Fruit fly (Drosophila melanogaster): ENCODE results near the gene CG32086.

Gene CG32086

DNA sequence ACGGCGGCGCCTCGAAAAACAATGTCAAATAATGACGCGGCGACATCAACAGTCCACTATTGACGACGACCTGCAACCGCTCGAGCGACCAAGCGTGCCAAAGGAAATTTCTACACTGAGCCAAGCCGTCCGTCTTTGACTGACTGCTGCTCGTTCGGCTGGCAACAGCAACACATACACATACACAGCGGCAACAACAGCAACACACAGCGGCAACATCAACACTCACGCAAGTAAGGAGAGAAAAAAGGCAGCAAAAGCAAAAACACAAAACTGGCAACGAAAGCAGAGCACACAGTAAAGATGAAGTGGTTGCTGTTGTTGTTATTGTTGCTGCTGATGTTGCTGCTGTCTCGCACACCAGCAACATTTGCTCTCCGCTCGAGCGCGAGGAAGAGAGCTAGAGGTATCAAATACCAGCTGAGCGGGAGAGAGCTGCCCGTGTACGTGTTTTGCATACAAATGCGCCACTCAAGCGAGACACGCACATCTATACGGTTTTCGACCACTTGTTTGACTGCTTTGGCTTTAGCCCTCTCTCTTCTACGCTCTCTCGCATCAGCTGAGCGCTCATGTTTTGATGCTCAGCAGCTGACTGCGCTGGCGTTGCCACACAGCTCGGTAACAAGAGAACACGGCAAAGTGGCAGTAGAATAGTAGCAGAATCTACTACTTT, 30.7 kb downstream of the CG32086 start (continued):
- TF ChIP-seq Jarid2 (GFP tag; optimal IDR thresholded peaks at IDR 0.05) = peak; percentile 96
- TF ChIP-seq CG2678 (tag; optimal IDR thresholded peaks at IDR 0.05) = peak; percentile 13
- TF ChIP-seq shn (GFP tag; optimal IDR thresholded peaks at IDR 0.05) = no peak
- no peak for TF ChIP-seq CG1603 (tag; optimal IDR thresholded peaks at IDR 0.05)
- TF ChIP-seq Vsx1 (GFP tag; optimal IDR thresholded peaks at IDR 0.05) = peak; percentile 34
- TF ChIP-seq scrt (GFP tag; optimal IDR thresholded peaks at IDR 0.05) = peak; percentile 97
- TF ChIP-seq Fer1 (GFP tag; optimal IDR thresholded peaks at IDR 0.05) = peak; percentile 64
- peak; percentile 52; the same call in 1 of the 2 replicates for TF ChIP-seq bbx (GFP tag; IDR thresholded peaks at IDR 0.05; ENCODE audit: partially characterized antibody)
- TF ChIP-seq YL-1 (GFP tag; optimal IDR thresholded peaks at IDR 0.05) = peak; percentile 21
- TF ChIP-seq inv (GFP tag; IDR thresholded peaks at IDR 0.05; ENCODE audit: partially characterized antibody) = peak; percentile 23; the same call in 1 of the 2 replicates
- TF ChIP-seq crol (GFP tag; IDR thresholded peaks at IDR 0.05) = peak; percentile 46
- no peak for TF ChIP-seq phol (tag; optimal IDR thresholded peaks at IDR 0.05)
- peak; percentile 96 for TF ChIP-seq yki (optimal IDR thresholded peaks at IDR 0.05)
- TF ChIP-seq Spps (tag; optimal IDR thresholded peaks at IDR 0.05) = peak; percentile 6
- no peak for TF ChIP-seq CG2120 (GFP tag; optimal IDR thresholded peaks at IDR 0.05)
- TF ChIP-seq CG17829 (tag; optimal IDR thresholded peaks at IDR 0.05) = peak; percentile 62
- peak; percentile 13 for TF ChIP-seq CG2875 (GFP tag; optimal IDR thresholded peaks at IDR 0.05)
- TF ChIP-seq Eip74EF (GFP tag; optimal IDR thresholded peaks at IDR 0.05) = peak in 1 of 2 experiments; percentile 67
- peak; percentile 14 for TF ChIP-seq trem (tag; optimal IDR thresholded peaks at IDR 0.05)
- TF ChIP-seq otp (GFP tag; IDR thresholded peaks at IDR 0.05) = peak; percentile 29; the same call in 1 of the 3 replicates
- TF ChIP-seq CG2199 (GFP tag; IDR thresholded peaks at IDR 0.05) = peak; percentile 74; the same call in 1 of the 3 replicates
- TF ChIP-seq pnt (GFP tag; optimal IDR thresholded peaks at IDR 0.05) = no peak
- no peak for TF ChIP-seq gt (GFP tag; IDR thresholded peaks at IDR 0.05)
- peak; percentile 43; the same call in 1 of the 2 replicates for TF ChIP-seq Bgb (GFP tag; IDR thresholded peaks at IDR 0.05; ENCODE audit: partially characterized antibody)
- no peak for TF ChIP-seq CG13123 (GFP tag; optimal IDR thresholded peaks at IDR 0.05)
- TF ChIP-seq Ada2b (GFP tag; IDR thresholded peaks at IDR 0.05) = no peak
- no peak for TF ChIP-seq pho (GFP tag; optimal IDR thresholded peaks at IDR 0.05)
- no peak for TF ChIP-seq btn (GFP tag; optimal IDR thresholded peaks at IDR 0.05)
- peak; percentile 58; the same call in 1 of the 2 replicates for TF ChIP-seq CG42726 (GFP tag; IDR thresholded peaks at IDR 0.05; ENCODE audit: partially characterized antibody)
- TF ChIP-seq NK7.1 (GFP tag; optimal IDR thresholded peaks at IDR 0.05) = no peak
- no peak for TF ChIP-seq ro (GFP tag; IDR thresholded peaks at IDR 0.05)
- TF ChIP-seq gce (GFP tag; IDR thresholded peaks at IDR 0.05) = peak; percentile 43; the same call in 2 of the 3 replicates
- TF ChIP-seq CG10543 (GFP tag; optimal IDR thresholded peaks at IDR 0.05) = peak; percentile 78
- TF ChIP-seq wek (GFP tag; optimal IDR thresholded peaks at IDR 0.05) = peak; percentile 1
- no peak for TF ChIP-seq CG13424 (tag; optimal IDR thresholded peaks at IDR 0.05)
- TF ChIP-seq ranshi (GFP tag; IDR thresholded peaks at IDR 0.05) = no peak
- no peak for TF ChIP-seq fd96Cb (tag; optimal IDR thresholded peaks at IDR 0.05)
- TF ChIP-seq CG18599 (GFP tag; optimal IDR thresholded peaks at IDR 0.05) = peak; percentile 49
- TF ChIP-seq caup (GFP tag; optimal IDR thresholded peaks at IDR 0.05; ENCODE audit: severe bottlenecking) = peak; percentile 68
- no peak for TF ChIP-seq CG43689 (GFP tag; IDR thresholded peaks at IDR 0.05)
- no peak for TF ChIP-seq CG13775 (GFP tag; optimal IDR thresholded peaks at IDR 0.05)
- TF ChIP-seq hb (GFP tag; IDR thresholded peaks at IDR 0.05; ENCODE audit: partially characterized antibody) = no peak
- peak; percentile 29 for TF ChIP-seq CG8924 (tag; optimal IDR thresholded peaks at IDR 0.05)
- TF ChIP-seq br (optimal IDR thresholded peaks at IDR 0.05) = no peak
- no peak for TF ChIP-seq slou (GFP tag; optimal IDR thresholded peaks at IDR 0.05)
- no peak for TF ChIP-seq peb (GFP tag; IDR thresholded peaks at IDR 0.05)
- TF ChIP-seq CG10274 (GFP tag; optimal IDR thresholded peaks at IDR 0.05) = no peak
- no peak for TF ChIP-seq pan (optimal IDR thresholded peaks at IDR 0.05)
- peak in 1 of 2 experiments; percentile 36 for TF ChIP-seq pan (GFP tag; optimal IDR thresholded peaks at IDR 0.05 in 1 of 2, IDR thresholded peaks at IDR 0.05 in 1 of 2)
